Worm (Caenorhabditis elegans): ENCODE results near the gene C25A8.2.

DNA sequence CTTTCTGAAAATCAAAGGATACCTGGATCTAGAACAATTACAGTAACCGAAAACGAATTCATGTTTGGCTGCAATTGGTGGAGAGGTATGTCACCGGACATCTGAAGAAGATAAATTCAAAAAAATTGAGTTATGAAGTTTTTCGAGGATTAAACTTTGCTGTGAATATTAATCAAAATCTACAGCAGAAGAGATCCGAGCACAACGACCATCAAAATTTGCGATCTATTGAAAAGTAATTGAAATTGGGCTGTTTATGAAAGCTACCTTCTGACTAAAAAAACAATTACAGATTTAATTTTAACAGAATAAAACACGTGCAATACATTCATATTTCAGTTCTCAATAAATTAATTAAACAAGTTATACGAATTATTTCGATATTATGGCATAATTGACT lies 22.8 kb downstream of the C25A8.2 start, which contains the start of gene C06G3.8:
- TF ChIP-seq lin-39 (tag; optimal IDR thresholded peaks at IDR 0.05) (no peak), unc-55 (GFP tag; optimal IDR thresholded peaks at IDR 0.05) (no peak), lsy-2 (tag; optimal IDR thresholded peaks at IDR 0.05) (no peak), peb-1 (tag; optimal IDR thresholded peaks at IDR 0.05) (no peak), ama-1 (optimal IDR thresholded peaks at IDR 0.05) (no peak), ZK546.5 (tag; optimal IDR thresholded peaks at IDR 0.05) (no peak), egl-27 (tag; optimal IDR thresholded peaks at IDR 0.05) (no peak), nhr-237 (tag; optimal IDR thresholded peaks at IDR 0.05) (no peak), F13H6.1 (tag; optimal IDR thresholded peaks at IDR 0.05) (no peak), gmeb-1 (tag; optimal IDR thresholded peaks at IDR 0.05) (no peak), unc-62 (GFP tag; optimal IDR thresholded peaks at IDR 0.05) (no peak), nhr-11 (tag; optimal IDR thresholded peaks at IDR 0.05) (no peak)

Measured in whole organism, L2 larva.